Worm (Caenorhabditis elegans) whole organism, L3 larva: ENCODE data around the gene F58A4.6.

ENCODE experiments used
- R02D3.7 ChIP-seq: fragments of 150-350 bp; optimal IDR thresholded peaks from 2 replicates; lab custom pipeline; 2014; ENCODE audit warnings: missing biosample characterization, missing genetic modification characterization
- egl-27 ChIP-seq: sonication (generic microtip); optimal IDR thresholded peaks from 4 replicates; lab custom pipeline; 2017; ENCODE audit warnings: missing biosample characterization, missing genetic modification reagents, missing genetic modification characterization
- egl-5 ChIP-seq: fragments of 150-350 bp; optimal IDR thresholded peaks from 2 replicates; lab custom pipeline; 2017; ENCODE audit warnings: missing biosample characterization, missing genetic modification reagents, missing genetic modification characterization, inconsistent platforms
- elt-1 ChIP-seq: fragments of 150-350 bp; optimal IDR thresholded peaks from 2 replicates; lab custom pipeline; 2014; ENCODE audit warnings: missing biosample characterization, missing genetic modification characterization
- elt-3 ChIP-seq, 3 experiments: fragments of 150-350 bp in 1 of 3; sonication (generic microtip) in 2 of 3; optimal IDR thresholded peaks; 2 replicates in 2 of 3; 4 replicates in 1 of 3; lab custom pipeline; 2014 to 2017; ENCODE audit warnings: missing biosample characterization in 3 of 3, missing genetic modification characterization in 3 of 3
- mdl-1 ChIP-seq: fragments of 150-350 bp; optimal IDR thresholded peaks from 2 replicates; lab custom pipeline; 2014; ENCODE audit warnings: missing biosample characterization, missing genetic modification characterization
- nfya-1 ChIP-seq: sonication (generic microtip); optimal IDR thresholded peaks from 2 replicates; lab custom pipeline; 2017; ENCODE audit warnings: missing genetic modification characterization, mild to moderate bottlenecking, missing compliant biosample characterization, antibody characterized with exemption, moderate library complexity; ENCODE audit not compliant: insufficient read depth
- nhr-237 ChIP-seq: fragments of 150-350 bp; optimal IDR thresholded peaks from 2 replicates; lab custom pipeline; 2014; ENCODE audit warnings: missing biosample characterization, missing genetic modification characterization
- pha-4 ChIP-seq: fragments of 150-350 bp; optimal IDR thresholded peaks from 2 replicates; lab custom pipeline; 2014; ENCODE audit warnings: missing biosample characterization, missing genetic modification reagents, missing genetic modification characterization
- pqm-1 ChIP-seq: fragments of 150-350 bp; optimal IDR thresholded peaks from 2 replicates; lab custom pipeline; 2017; ENCODE audit warnings: missing biosample characterization, missing genetic modification characterization, inconsistent platforms
- unc-62 ChIP-seq: fragments of 150-350 bp; sonication (generic microtip); optimal IDR thresholded peaks from 4 replicates; lab custom pipeline; 2014; ENCODE audit warnings: missing biosample characterization, missing genetic modification reagents, missing genetic modification characterization
- ztf-4 ChIP-seq: fragments of 150-350 bp; optimal IDR thresholded peaks from 2 replicates; lab custom pipeline; 2014; ENCODE audit warnings: missing biosample characterization, missing genetic modification characterization

ce11 chrIII:9646440-9647021 is 32.2 kb downstream of the F58A4.6 start:
- TF ChIP-seq unc-62 (GFP tag; lab: Kevin White, UChicago) (no peak), elt-1 (tag; lab: Kevin White, UChicago) (no peak), egl-5 (tag; lab: Kevin White, UChicago) (no peak), R02D3.7 (tag; lab: Kevin White, UChicago) (no peak), mdl-1 (tag; lab: Kevin White, UChicago) (no peak), ztf-4 (tag; lab: Kevin White, UChicago) (no peak), pha-4 (tag; lab: Kevin White, UChicago) (no peak), nhr-237 (tag; lab: Kevin White, UChicago) (no peak), nfya-1 (tag; lab: Kevin White, UChicago) (no peak), elt-3 (tag; optimal IDR thresholded peaks at IDR 0.05; lab: Kevin White, UChicago) (no peak), pqm-1 (no peak), egl-27 (tag; lab: Kevin White, UChicago) (no peak)
